Worm (Caenorhabditis elegans) whole organism, L4/young adult: ENCODE measurements around the gene fdgt-2.
A peak's percentile ranks its signal among the peaks of the same experiment; 100 is the strongest.

Experiments used
- W03F9.2 ChIP-seq: fragments of 150-350 bp; optimal IDR thresholded peaks from 2 replicates; lab custom pipeline; 2014; ENCODE audit warnings: missing biosample characterization, missing genetic modification characterization
- dao-5 ChIP-seq: sonication (generic microtip); optimal IDR thresholded peaks from 2 replicates; lab custom pipeline; 2016; ENCODE audit warnings: missing genotype, missing genetic modification characterization, moderate library complexity, missing compliant biosample characterization
- him-1 ChIP-seq: sonication (generic microtip); optimal IDR thresholded peaks from 2 replicates; lab custom pipeline; 2016; ENCODE audit warnings: missing genotype, missing genetic modification reagents, missing genetic modification characterization, missing compliant biosample characterization

- TF ChIP-seq him-1 (no peak), W03F9.2 (tag; lab: Kevin White, UChicago) (peak; percentile 63), dao-5 (no peak)
These were observed 24.8 kb downstream of the fdgt-2 start for ce11 chrII:8442176-8442575.
